Worm (Caenorhabditis elegans) whole organism, L1 larva: ENCODE results near the gene zmp-3.

Experiments used
- C34B4.2 ChIP-seq: sonication (generic microtip); optimal IDR thresholded peaks from 2 replicates; lab custom pipeline; 2017; ENCODE audit warnings: mild to moderate bottlenecking, missing genetic modification characterization, missing compliant biosample characterization
- aly-2 ChIP-seq: fragments of 150-350 bp; optimal IDR thresholded peaks from 2 replicates; lab custom pipeline; 2014; ENCODE audit warnings: missing biosample characterization, missing genetic modification characterization
- ama-1 ChIP-seq: fragments of 150-350 bp; optimal IDR thresholded peaks from 2 replicates; lab custom pipeline; 2014
- ceh-8 ChIP-seq: fragments of 200-800 bp; sonication (Bioruptor generic); optimal IDR thresholded peaks from 2 replicates; lab custom pipeline; 2018; ENCODE audit warnings: mild to moderate bottlenecking, missing genetic modification characterization, moderate library complexity, missing compliant biosample characterization
- ceh-90 ChIP-seq: sonication (generic microtip); optimal IDR thresholded peaks from 2 replicates; lab custom pipeline; 2016; ENCODE audit warnings: missing genetic modification characterization, missing compliant biosample characterization
- ces-1 ChIP-seq: fragments of 150-350 bp; optimal IDR thresholded peaks from 2 replicates; lab custom pipeline; 2014; ENCODE audit warnings: missing biosample characterization, missing genetic modification reagents, missing genetic modification characterization
- dpl-1 ChIP-seq, 3 experiments: fragments of 150-350 bp in 2 of 3; sonication (generic microtip) in 1 of 3; optimal IDR thresholded peaks; 2 replicates each; lab custom pipeline; 2014 to 2017; ENCODE audit warnings: missing biosample characterization in 3 of 3, missing genetic modification characterization in 3 of 3, missing genetic modification reagents in 3 of 3
- efl-1 ChIP-seq, 4 experiments: fragments of 150-350 bp; optimal IDR thresholded peaks in 3 of 4; peaks in 1 of 4; 1 replicate in 1 of 4; 2 replicates in 3 of 4; lab custom pipeline; 2014; ENCODE audit warnings: missing biosample characterization in 2 of 4, missing genetic modification characterization in 2 of 4, missing genetic modification reagents in 2 of 4
- efl-3 ChIP-seq: fragments of 200-800 bp; sonication (Bioruptor generic); optimal IDR thresholded peaks from 2 replicates; lab custom pipeline; 2018; ENCODE audit warnings: mild to moderate bottlenecking, missing genetic modification characterization, missing compliant biosample characterization
- elt-2 ChIP-seq: sonication (generic microtip); optimal IDR thresholded peaks from 2 replicates; lab custom pipeline; 2016; ENCODE audit warnings: missing genetic modification characterization, mild to moderate bottlenecking, inconsistent platforms, missing compliant biosample characterization, missing genetic modification reagents
- elt-3 ChIP-seq, 6 experiments: fragments of 150-350 bp in 1 of 6; sonication (generic microtip); optimal IDR thresholded peaks; 2 replicates each; lab custom pipeline; 2017 to 2018; ENCODE audit warnings: missing biosample characterization in 6 of 6, missing genetic modification characterization in 6 of 6, inconsistent platforms in 1 of 6
- hlh-17 ChIP-seq: fragments of 200-800 bp; sonication (Bioruptor generic); optimal IDR thresholded peaks from 2 replicates; lab custom pipeline; 2018; ENCODE audit warnings: missing genetic modification characterization, mild to moderate bottlenecking, missing compliant biosample characterization, moderate library complexity, borderline replicate concordance
- hpl-2 ChIP-seq: fragments of 150-350 bp; optimal IDR thresholded peaks from 2 replicates; lab custom pipeline; 2014; ENCODE audit warnings: missing biosample characterization, missing genetic modification reagents, missing genetic modification characterization
- irx-1 ChIP-seq: sonication (generic microtip); optimal IDR thresholded peaks from 2 replicates; lab custom pipeline; 2016; ENCODE audit warnings: missing genetic modification characterization, missing compliant biosample characterization
- isw-1 ChIP-seq: fragments of 200-800 bp; sonication (Bioruptor generic); IDR thresholded peaks from 2 replicates; pipeline ENCODE4 v1.3.6; 2022; ENCODE audit warnings: missing genetic modification characterization, missing compliant biosample characterization
- jun-1 ChIP-seq: fragments of 150-350 bp; optimal IDR thresholded peaks from 2 replicates; lab custom pipeline; 2014; ENCODE audit warnings: missing biosample characterization, missing genetic modification reagents, missing genetic modification characterization
- lin-14 ChIP-seq: fragments of 200-800 bp; sonication (Bioruptor generic); optimal IDR thresholded peaks from 2 replicates; lab custom pipeline; 2018; ENCODE audit warnings: mild to moderate bottlenecking, missing genetic modification characterization, moderate library complexity, missing compliant biosample characterization
- lin-15B ChIP-seq: fragments of 150-350 bp; sonication (generic microtip); optimal IDR thresholded peaks from 3 replicates; lab custom pipeline; 2014; ENCODE audit warnings: missing biosample characterization, missing genetic modification characterization
- lin-35 ChIP-seq, 2 experiments: fragments of 150-350 bp; optimal IDR thresholded peaks; 2 replicates each; lab custom pipeline; 2014; ENCODE audit warnings: missing biosample characterization in 2 of 2, missing genetic modification characterization in 2 of 2, missing genetic modification reagents in 2 of 2
- lir-3 ChIP-seq: sonication (generic microtip); optimal IDR thresholded peaks from 2 replicates; lab custom pipeline; 2016; ENCODE audit warnings: mild to moderate bottlenecking, missing genetic modification characterization, moderate library complexity, missing compliant biosample characterization; ENCODE audit not compliant: poor library complexity
- lsy-2 ChIP-seq, 2 experiments: fragments of 150-350 bp; optimal IDR thresholded peaks; 2 replicates each; lab custom pipeline; 2014; ENCODE audit warnings: missing biosample characterization in 2 of 2, missing genetic modification characterization in 2 of 2
- mef-2 ChIP-seq: fragments of 150-350 bp; optimal IDR thresholded peaks from 2 replicates; lab custom pipeline; 2014; ENCODE audit warnings: missing biosample characterization, missing genetic modification characterization
- mep-1 ChIP-seq: fragments of 150-350 bp; optimal IDR thresholded peaks from 2 replicates; lab custom pipeline; 2014; ENCODE audit warnings: missing biosample characterization, missing genetic modification characterization
- nhr-11 ChIP-seq: fragments of 150-350 bp; optimal IDR thresholded peaks from 2 replicates; lab custom pipeline; 2014; ENCODE audit warnings: missing biosample characterization, missing genetic modification characterization
- nhr-237 ChIP-seq: fragments of 150-350 bp; optimal IDR thresholded peaks from 2 replicates; lab custom pipeline; 2014; ENCODE audit warnings: missing biosample characterization, missing genetic modification characterization
- nhr-71 ChIP-seq: sonication (generic microtip); optimal IDR thresholded peaks from 2 replicates; lab custom pipeline; 2016; ENCODE audit warnings: mild to moderate bottlenecking, missing genetic modification characterization, moderate library complexity, missing compliant biosample characterization
- nhr-76 ChIP-seq: sonication (generic microtip); optimal IDR thresholded peaks from 2 replicates; lab custom pipeline; 2017; ENCODE audit warnings: missing biosample characterization, missing genetic modification characterization
- nhr-84 ChIP-seq: sonication (generic microtip); optimal IDR thresholded peaks from 2 replicates; lab custom pipeline; 2017; ENCODE audit warnings: missing biosample characterization, missing genetic modification characterization
- nhr-85 ChIP-seq: sonication (generic microtip); peaks from one replicate; lab custom pipeline; 2016; ENCODE audit warnings: missing genetic modification characterization, inconsistent platforms, missing compliant biosample characterization
- pax-3 ChIP-seq: fragments of 200-800 bp; sonication (Bioruptor generic); optimal IDR thresholded peaks from 2 replicates; lab custom pipeline; 2018; ENCODE audit warnings: mild to moderate bottlenecking, missing genetic modification characterization, moderate library complexity, missing compliant biosample characterization
- pqm-1 ChIP-seq: sonication (generic microtip); optimal IDR thresholded peaks from 3 replicates; lab custom pipeline; 2017; ENCODE audit warnings: missing biosample characterization, missing genetic modification characterization
- snu-23 ChIP-seq: sonication (generic microtip); optimal IDR thresholded peaks from 2 replicates; lab custom pipeline; 2016; ENCODE audit warnings: missing genetic modification characterization, missing compliant biosample characterization
- tlp-1 ChIP-seq: fragments of 150-350 bp; optimal IDR thresholded peaks from 2 replicates; lab custom pipeline; 2014; ENCODE audit warnings: missing biosample characterization, missing genetic modification characterization
- unc-130 ChIP-seq: fragments of 150-350 bp; optimal IDR thresholded peaks from 2 replicates; lab custom pipeline; 2017; ENCODE audit warnings: missing biosample characterization, missing genetic modification characterization, inconsistent platforms
- unc-30 ChIP-seq: sonication (generic microtip); optimal IDR thresholded peaks from 2 replicates; lab custom pipeline; 2017; ENCODE audit warnings: missing biosample characterization, missing genetic modification characterization
- unc-62 ChIP-seq: fragments of 150-350 bp; optimal IDR thresholded peaks from 2 replicates; lab custom pipeline; 2014; ENCODE audit warnings: missing biosample characterization, missing genetic modification reagents, missing genetic modification characterization
- xbp-1 ChIP-seq: sonication (generic microtip); optimal IDR thresholded peaks from 2 replicates; lab custom pipeline; 2016; ENCODE audit warnings: missing genetic modification characterization, missing compliant biosample characterization
- zip-4 ChIP-seq: fragments of 200-800 bp; sonication (Bioruptor generic); optimal IDR thresholded peaks from 2 replicates; lab custom pipeline; 2018; ENCODE audit warnings: mild to moderate bottlenecking, missing genetic modification characterization, moderate library complexity, missing compliant biosample characterization
- ztf-11 ChIP-seq, 2 experiments: sonication (generic microtip); optimal IDR thresholded peaks; 2 replicates each; lab custom pipeline; 2016 to 2017; ENCODE audit warnings: missing genetic modification characterization in 2 of 2, missing biosample characterization in 1 of 2, missing compliant biosample characterization in 1 of 2
- ztf-4 ChIP-seq: fragments of 150-350 bp; optimal IDR thresholded peaks from 2 replicates; lab custom pipeline; 2014; ENCODE audit warnings: missing biosample characterization, missing genetic modification characterization

zmp-3 gene

ce11 chrV:2877509-2877908 lies 31.9 kb downstream of the zmp-3 start, which contains the start of gene F37B4.10:
F37B4.10 (minus strand) TSS chrV:2877609.
- no peak for TF ChIP-seq elt-2 (tag; lab: Kevin White, UChicago)
- TF ChIP-seq efl-1 (optimal IDR thresholded peaks at IDR 0.05; lab: Kevin White, UChicago): peak; percentile 8 to 18
- no peak for TF ChIP-seq efl-1 (GFP tag; optimal IDR thresholded peaks at IDR 0.05 in 1 of 2; lab: Kevin White, UChicago)
- no peak for TF ChIP-seq zip-4
- TF ChIP-seq unc-62: no peak
- TF ChIP-seq efl-3: no peak
- no peak for TF ChIP-seq ceh-8 (GFP tag; lab: Kevin White, UChicago)
- peak in 1 of 3 experiments; percentile 11 for TF ChIP-seq dpl-1 (GFP tag; optimal IDR thresholded peaks at IDR 0.05; lab: Kevin White, UChicago)
- TF ChIP-seq pax-3: no peak
- no peak for TF ChIP-seq unc-30
- TF ChIP-seq mef-2 (tag; lab: Kevin White, UChicago): no peak
- no peak for TF ChIP-seq snu-23 (GFP tag; lab: Kevin White, UChicago)
- TF ChIP-seq mep-1: no peak
- no peak for TF ChIP-seq lin-14 (GFP tag; lab: Kevin White, UChicago)
- TF ChIP-seq lin-15B (tag; lab: Kevin White, UChicago): no peak
- peak in 1 of 2 experiments; percentile 11 for TF ChIP-seq lsy-2 (tag; optimal IDR thresholded peaks at IDR 0.05; lab: Kevin White, UChicago)
- peak; percentile 15 to 22 for TF ChIP-seq lin-35 (GFP tag; optimal IDR thresholded peaks at IDR 0.05; lab: Kevin White, UChicago)
- no peak for TF ChIP-seq nhr-84 (tag; lab: Kevin White, UChicago)
- TF ChIP-seq hlh-17 (GFP tag; lab: Kevin White, UChicago): no peak
- TF ChIP-seq aly-2 (tag; lab: Kevin White, UChicago): no peak
- no peak for TF ChIP-seq C34B4.2 (tag; lab: Kevin White, UChicago)
- no peak for TF ChIP-seq ztf-11 (tag; optimal IDR thresholded peaks at IDR 0.05; lab: Kevin White, UChicago)
- no peak for TF ChIP-seq jun-1
- TF ChIP-seq pqm-1 (tag; lab: Kevin White, UChicago): no peak

- TF ChIP-seq dpl-1 (GFP tag; optimal IDR thresholded peaks at IDR 0.05; lab: Kevin White, UChicago) (no peak), efl-1 (optimal IDR thresholded peaks at IDR 0.05; lab: Kevin White, UChicago) (no peak), efl-1 (GFP tag; optimal IDR thresholded peaks at IDR 0.05 in 1 of 2; lab: Kevin White, UChicago) (peak in 1 of 2 experiments; percentile 15)
Measured at ce11 chrV:2876188-2876831, 33.1 kb downstream of the zmp-3 start.

ce11 chrV:2875422-2875821 lies 34.0 kb downstream of the zmp-3 start, which contains the start of gene folt-2:
folt-2 (minus strand) TSS chrV:2875600.
- TF ChIP-seq lir-3: no peak
- TF ChIP-seq lsy-2 (tag; optimal IDR thresholded peaks at IDR 0.05; lab: Kevin White, UChicago): no peak
- TF ChIP-seq ces-1: no peak
- TF ChIP-seq hpl-2 (GFP tag; lab: Kevin White, UChicago): no peak
- TF ChIP-seq xbp-1 (tag; lab: Kevin White, UChicago): no peak
- TF ChIP-seq efl-1 (optimal IDR thresholded peaks at IDR 0.05; lab: Kevin White, UChicago): no peak
- TF ChIP-seq efl-1 (GFP tag; optimal IDR thresholded peaks at IDR 0.05 in 1 of 2; lab: Kevin White, UChicago): peak in 1 of 2 experiments; percentile 22
- no peak for TF ChIP-seq ama-1 (lab: Kevin White, UChicago)
- TF ChIP-seq elt-2 (tag; lab: Kevin White, UChicago): peak; percentile 50
- no peak for TF ChIP-seq aly-2 (tag; lab: Kevin White, UChicago)
- peak; percentile 10 for TF ChIP-seq nhr-71 (tag; lab: Kevin White, UChicago)

ce11 chrV:2872947-2873346 lies 36.5 kb downstream of the zmp-3 start:
- TF ChIP-seq irx-1 (tag; lab: Kevin White, UChicago) (no peak), tlp-1 (tag; lab: Kevin White, UChicago) (no peak), nhr-11 (tag; lab: Kevin White, UChicago) (no peak), ceh-90 (tag; lab: Kevin White, UChicago) (no peak), isw-1 (GFP tag; lab: Robert Waterston, UW) (no peak), nhr-237 (tag; lab: Kevin White, UChicago) (no peak), ztf-4 (no peak), elt-3 (tag; optimal IDR thresholded peaks at IDR 0.05; lab: Kevin White, UChicago) (no peak), lir-3 (no peak), nhr-76 (no peak), unc-130 (tag; lab: Kevin White, UChicago) (no peak), nhr-85 (no peak)
